Fruit fly (Drosophila melanogaster) whole organism, embryonic: ENCODE measurements around the gene CG31157.

Experiments used
- Abd-B ChIP-seq: fragments of 200-800 bp; sonication (Bioruptor generic); optimal IDR thresholded peaks from 2 replicates; lab custom pipeline; 2018; ENCODE audit warnings: missing biosample characterization, mild to moderate bottlenecking, missing genetic modification characterization, moderate library complexity
- CG31224 ChIP-seq: fragments of 200-800 bp; sonication (Bioruptor generic); IDR thresholded peaks from 2 replicates; pipeline ENCODE4 v1.3.6; 2022; ENCODE audit warnings: missing biosample characterization, missing genetic modification characterization
- CG43689 ChIP-seq: fragments of 200-800 bp; sonication (Bioruptor generic); IDR thresholded peaks from 2 replicates; pipeline ENCODE4 v1.3.6; 2022; ENCODE audit warnings: missing biosample characterization, missing genetic modification characterization
- HmgD ChIP-seq: fragments of 200-800 bp; sonication (Bioruptor generic); optimal IDR thresholded peaks from 3 replicates; lab custom pipeline; 2016; ENCODE audit warnings: missing biosample characterization, missing genetic modification characterization
- abd-A ChIP-seq: fragments of 200-800 bp; sonication (Bioruptor generic); optimal IDR thresholded peaks from 3 replicates; lab custom pipeline; 2019; ENCODE audit warnings: missing biosample characterization, mild to moderate bottlenecking, missing genetic modification characterization, moderate library complexity
- lov ChIP-seq, 2 experiments: fragments of 200-800 bp in 1 of 2; fragments of >200 bp in 1 of 2; sonication (Bioruptor generic) in 1 of 2; IDR thresholded peaks in 1 of 2; optimal IDR thresholded peaks in 1 of 2; 2 replicates in 1 of 2; 3 replicates in 1 of 2; pipeline versions ENCODE4 v1.3.6 to Lab custom; 2017 to 2022; ENCODE audit warnings: missing biosample characterization in 1 of 2, missing genetic modification characterization in 1 of 2
- row ChIP-seq: fragments of 200-800 bp; sonication (Bioruptor generic); IDR thresholded peaks from 3 replicates; pipeline ENCODE4 v1.3.6; 2022; ENCODE audit warnings: missing biosample characterization, missing genetic modification characterization
- tgo ChIP-seq: fragments of 200-800 bp; sonication (Bioruptor generic); IDR thresholded peaks from 3 replicates; pipeline ENCODE4 v1.3.6; 2022; ENCODE audit warnings: missing biosample characterization, missing genetic modification characterization

DNA sequence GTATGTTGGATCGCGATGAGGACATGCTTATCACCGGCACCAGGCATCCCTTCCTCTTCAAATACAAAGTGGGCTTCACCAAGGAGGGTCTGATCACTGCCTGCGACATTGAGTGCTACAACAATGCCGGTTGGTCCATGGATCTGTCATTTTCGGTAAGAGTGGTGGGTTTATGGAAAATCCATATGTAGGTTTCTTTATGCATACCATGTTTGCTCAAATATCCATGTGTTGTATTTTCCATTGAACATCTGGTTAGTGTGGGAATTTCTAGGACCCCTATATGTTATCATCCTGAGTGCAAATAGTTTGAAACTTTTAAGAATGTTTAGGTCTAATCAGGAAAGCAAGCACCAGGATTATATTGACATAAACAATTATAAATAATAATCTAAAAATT lies 11.5 kb upstream of the CG31157 start:
- TF ChIP-seq tgo (no peak), Abd-B (GFP tag; lab: Kevin White, UChicago) (no peak), abd-A (no peak), CG31224 (GFP tag; lab: Robert Waterston, UW) (no peak), HmgD (GFP tag; lab: Kevin White, UChicago) (no peak), CG43689 (GFP tag; lab: Robert Waterston, UW) (no peak), lov (optimal IDR thresholded peaks at IDR 0.05; lab: Kevin White, UChicago) (no peak), lov (GFP tag; IDR thresholded peaks at IDR 0.05; lab: Robert Waterston, UW) (no peak), row (GFP tag; lab: Robert Waterston, UW) (no peak)
